Worm (Caenorhabditis elegans) whole organism, early embryonic: ENCODE data around the gene C50E3.12.

ENCODE experiments used
- B0310.2 ChIP-seq: sonication (generic microtip); optimal IDR thresholded peaks from 2 replicates; lab custom pipeline; 2016; ENCODE audit warnings: mild to moderate bottlenecking, missing genetic modification characterization, missing compliant biosample characterization
- F13C5.2 ChIP-seq: sonication (generic microtip); optimal IDR thresholded peaks from 2 replicates; lab custom pipeline; 2017; ENCODE audit warnings: mild to moderate bottlenecking, missing genetic modification characterization, inconsistent platforms, missing compliant biosample characterization
- aly-1 ChIP-seq: sonication (generic microtip); optimal IDR thresholded peaks from 2 replicates; lab custom pipeline; 2016; ENCODE audit warnings: missing genetic modification characterization, missing compliant biosample characterization
- ama-1 ChIP-seq: fragments of 150-350 bp; optimal IDR thresholded peaks from 2 replicates; lab custom pipeline; 2014
- ceh-13 ChIP-seq: fragments of 200-800 bp; sonication (Bioruptor generic); optimal IDR thresholded peaks from 2 replicates; lab custom pipeline; 2018; ENCODE audit warnings: mild to moderate bottlenecking, missing genetic modification characterization, missing compliant biosample characterization
- ceh-36 ChIP-seq: sonication (generic microtip); optimal IDR thresholded peaks from 2 replicates; lab custom pipeline; 2016; ENCODE audit warnings: missing genetic modification characterization, inconsistent platforms, missing compliant biosample characterization
- ets-7 ChIP-seq: sonication (generic microtip); optimal IDR thresholded peaks from 2 replicates; lab custom pipeline; 2016; ENCODE audit warnings: missing genotype, missing genetic modification characterization, missing compliant biosample characterization
- flt-1 ChIP-seq: fragments of 200-800 bp; sonication (Bioruptor generic); IDR thresholded peaks from 2 replicates; pipeline ENCODE4 v1.3.6; 2022; ENCODE audit warnings: missing genetic modification characterization, missing compliant biosample characterization
- hmbx-1 ChIP-seq: sonication (generic microtip); optimal IDR thresholded peaks from 2 replicates; lab custom pipeline; 2016; ENCODE audit warnings: mild to moderate bottlenecking, missing genetic modification characterization, missing compliant biosample characterization
- hmg-4 ChIP-seq: fragments of 200-800 bp; sonication (Bioruptor generic); optimal IDR thresholded peaks from 2 replicates; lab custom pipeline; 2018; ENCODE audit warnings: mild to moderate bottlenecking, missing genetic modification characterization, missing compliant biosample characterization
- hnd-1 ChIP-seq: sonication (generic microtip); optimal IDR thresholded peaks from 2 replicates; lab custom pipeline; 2016; ENCODE audit warnings: missing genetic modification characterization, missing compliant biosample characterization
- pes-1 ChIP-seq: fragments of 200-800 bp; sonication (Bioruptor generic); IDR thresholded peaks from 2 replicates; pipeline ENCODE4 v1.3.6; 2022; ENCODE audit warnings: missing genetic modification reagents, missing genetic modification characterization, missing compliant biosample characterization
- scrt-1 ChIP-seq: fragments of 200-800 bp; sonication (Bioruptor generic); IDR thresholded peaks from 2 replicates; pipeline ENCODE4 v1.3.6; 2022; ENCODE audit warnings: missing genetic modification characterization, missing compliant biosample characterization
- sea-1 ChIP-seq: fragments of 200-800 bp; sonication (Bioruptor generic); conservative IDR thresholded peaks from 2 replicates; pipeline ENCODE4 v1.3.6; 2022; ENCODE audit warnings: missing genetic modification characterization, missing compliant biosample characterization
- tbx-11 ChIP-seq: fragments of 200-800 bp; sonication (Bioruptor generic); IDR thresholded peaks from 2 replicates; pipeline ENCODE4 v1.3.6; 2022; ENCODE audit warnings: missing genetic modification characterization, missing compliant biosample characterization
- tbx-37 ChIP-seq: fragments of 200-800 bp; sonication (Bioruptor generic); conservative IDR thresholded peaks from 2 replicates; pipeline ENCODE4 v1.3.6; 2022; ENCODE audit warnings: missing genetic modification reagents, missing genetic modification characterization, missing compliant biosample characterization
- tra-4 ChIP-seq: sonication (generic microtip); optimal IDR thresholded peaks from 2 replicates; lab custom pipeline; 2017; ENCODE audit warnings: missing genetic modification characterization, missing compliant biosample characterization

C50E3.12 gene

ce11 chrV:7641718-7642117 is 19.9 kb upstream of the C50E3.12 start:
- TF ChIP-seq ets-7 (no peak), hmg-4 (no peak), tbx-37 (no peak), hnd-1 (tag; lab: Kevin White, UChicago) (no peak), flt-1 (no peak), pes-1 (no peak), ceh-36 (tag; lab: Kevin White, UChicago) (no peak)

ce11 chrV:7639787-7640186 is 17.9 kb upstream of the C50E3.12 start, which contains the start of gene F07C4.10:
F07C4.10 (minus strand) TSS chrV:7639887.
- no peak for TF ChIP-seq tbx-11
- TF ChIP-seq ama-1 (lab: Kevin White, UChicago), result no peak
- TF ChIP-seq B0310.2 (tag; lab: Kevin White, UChicago), result no peak
- TF ChIP-seq hnd-1 (tag; lab: Kevin White, UChicago), result no peak
- TF ChIP-seq ceh-36 (tag; lab: Kevin White, UChicago), result no peak
- no peak for TF ChIP-seq flt-1
- TF ChIP-seq hmg-4, result no peak

- TF ChIP-seq hmbx-1 (tag; lab: Kevin White, UChicago) (no peak), ceh-36 (tag; lab: Kevin White, UChicago) (no peak), F13C5.2 (tag; lab: Kevin White, UChicago) (no peak), sea-1 (GFP tag; lab: Robert Waterston, UW) (no peak), aly-1 (tag; lab: Kevin White, UChicago) (no peak), tbx-11 (no peak), tra-4 (tag; lab: Kevin White, UChicago) (no peak), flt-1 (no peak), ets-7 (no peak), B0310.2 (tag; lab: Kevin White, UChicago) (no peak), ama-1 (lab: Kevin White, UChicago) (no peak), ceh-13 (GFP tag; lab: Kevin White, UChicago) (no peak), hnd-1 (tag; lab: Kevin White, UChicago) (no peak), tbx-37 (no peak), pes-1 (no peak), hmg-4 (no peak), scrt-1 (GFP tag; lab: Robert Waterston, UW) (no peak)
These were observed 17.5 kb upstream of the C50E3.12 start for ce11 chrV:7639356-7639755.

ce11 chrV:7637801-7638200 is 15.9 kb upstream of the C50E3.12 start, which contains the start of gene clec-45:
clec-45 (plus strand) TSS chrV:7638101.
- TF ChIP-seq tra-4 (tag; lab: Kevin White, UChicago), result no peak
- no peak for TF ChIP-seq ceh-36 (tag; lab: Kevin White, UChicago)
- no peak for TF ChIP-seq hnd-1 (tag; lab: Kevin White, UChicago)
- TF ChIP-seq sea-1 (GFP tag; lab: Robert Waterston, UW), result no peak
- no peak for TF ChIP-seq aly-1 (tag; lab: Kevin White, UChicago)
- no peak for TF ChIP-seq tbx-11

ce11 chrV:7635469-7635868 is 13.6 kb upstream of the C50E3.12 start, which contains the start of gene srd-29:
srd-29 (plus strand) TSS chrV:7635769.
- no peak for TF ChIP-seq hnd-1 (tag; lab: Kevin White, UChicago)
- TF ChIP-seq ama-1 (lab: Kevin White, UChicago), result no peak
- no peak for TF ChIP-seq hmg-4
- TF ChIP-seq aly-1 (tag; lab: Kevin White, UChicago), result no peak
- no peak for TF ChIP-seq tbx-37
- no peak for TF ChIP-seq ceh-36 (tag; lab: Kevin White, UChicago)
- no peak for TF ChIP-seq hmbx-1 (tag; lab: Kevin White, UChicago)
- TF ChIP-seq ets-7, result no peak
- TF ChIP-seq tra-4 (tag; lab: Kevin White, UChicago), result no peak
- no peak for TF ChIP-seq flt-1
- TF ChIP-seq B0310.2 (tag; lab: Kevin White, UChicago), result no peak
- TF ChIP-seq ceh-13 (GFP tag; lab: Kevin White, UChicago), result no peak

DNA sequence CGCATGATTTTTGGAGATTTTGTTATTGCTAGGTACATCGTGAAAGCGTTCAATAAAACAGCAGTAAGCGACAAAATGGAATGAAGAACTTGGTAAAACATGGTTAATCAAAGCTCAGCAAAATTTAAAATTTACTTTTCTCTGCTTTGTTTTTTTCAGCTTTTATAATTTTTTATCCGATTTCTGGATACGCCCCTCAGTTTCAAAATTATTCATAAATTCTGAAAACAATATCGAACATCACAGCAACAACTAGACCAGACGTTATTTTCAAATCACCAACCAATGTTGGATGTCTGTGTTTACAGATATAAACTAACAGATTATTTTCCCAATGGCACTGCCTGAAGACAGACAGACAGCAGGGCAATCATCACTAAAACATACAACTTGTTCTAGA is 12.8 kb upstream of the C50E3.12 start, which contains the start of gene srd-31:
Gene srd-31 (minus strand): TSS at position 101 of the 400 bp plus-strand sequence.
- TF ChIP-seq hmg-4 (no peak), ama-1 (lab: Kevin White, UChicago) (no peak), tbx-11 (no peak), B0310.2 (tag; lab: Kevin White, UChicago) (no peak), flt-1 (no peak), hmbx-1 (tag; lab: Kevin White, UChicago) (no peak), hnd-1 (tag; lab: Kevin White, UChicago) (no peak), ets-7 (no peak), aly-1 (tag; lab: Kevin White, UChicago) (no peak), sea-1 (GFP tag; lab: Robert Waterston, UW) (no peak)

DNA sequence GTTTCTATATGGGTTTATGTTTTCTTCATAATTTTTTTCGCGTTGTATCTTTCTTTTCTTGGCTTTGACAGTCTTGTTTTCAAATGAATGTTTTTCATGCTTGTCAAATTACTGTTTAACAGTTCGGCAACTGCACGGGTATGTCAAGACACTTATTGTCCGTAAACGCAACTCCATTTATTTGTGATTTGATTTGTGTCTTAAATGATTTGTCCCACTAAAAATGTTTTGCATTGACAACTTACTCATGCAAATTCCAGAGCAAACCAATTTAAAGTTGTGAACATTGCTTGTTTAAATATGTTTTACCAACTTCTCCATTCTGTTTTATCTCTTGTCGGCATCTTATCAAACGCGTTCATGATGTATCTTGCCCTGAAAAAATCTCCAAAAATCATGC is 9.9 kb upstream of the C50E3.12 start, which contains the start of gene srd-25:
Gene srd-25 (plus strand): TSS at position 301 of the 400 bp plus-strand sequence.
- TF ChIP-seq tbx-11 (no peak), ets-7 (no peak), ceh-36 (tag; lab: Kevin White, UChicago) (no peak)

DNA sequence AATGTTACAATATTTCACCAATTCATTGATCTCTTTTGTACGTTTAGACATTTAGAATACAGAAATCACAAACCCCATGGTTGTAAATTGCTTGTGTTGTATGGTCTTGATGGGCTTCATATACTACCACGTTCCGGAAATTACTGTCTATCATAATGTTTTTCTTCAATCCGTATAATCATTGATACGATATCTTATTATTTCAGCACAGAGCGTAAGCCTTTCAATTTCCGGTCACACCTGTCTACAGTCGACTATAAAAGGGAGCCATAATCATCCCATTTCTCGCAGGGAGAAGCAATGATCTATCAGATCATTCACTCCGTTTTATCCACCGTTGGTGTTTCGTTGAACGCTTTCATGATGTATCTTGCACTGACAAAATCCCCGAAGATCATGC is 7.6 kb upstream of the C50E3.12 start, which contains the start of gene srd-30:
Gene srd-30 (plus strand): TSS at position 301 of the 400 bp plus-strand sequence.
- TF ChIP-seq tbx-37 (no peak), tbx-11 (no peak), hmbx-1 (tag; lab: Kevin White, UChicago) (no peak), ceh-13 (GFP tag; lab: Kevin White, UChicago) (no peak), scrt-1 (GFP tag; lab: Robert Waterston, UW) (no peak), hmg-4 (no peak), ceh-36 (tag; lab: Kevin White, UChicago) (no peak), flt-1 (no peak), F13C5.2 (tag; lab: Kevin White, UChicago) (no peak)
